Worm (Caenorhabditis elegans): ENCODE data around the gene xol-1.
A peak's percentile ranks its signal among the peaks of the same experiment; 100 is the strongest.

Gene xol-1

ce11 chrX:8021609-8022008, 19.5 kb upstream of the xol-1 start (continued):
- TF ChIP-seq F55B11.4 (tag; optimal IDR thresholded peaks at IDR 0.05; ENCODE audit: borderline replicate concordance, insufficient read depth) (no peak), aptf-3 (GFP tag; IDR thresholded peaks at IDR 0.05) (peak; percentile 76; the same call in 1 of the 2 replicates), C06A6.2 (GFP tag; conservative IDR thresholded peaks at IDR 0.05) (peak; percentile 65), dpff-1 (tag; optimal IDR thresholded peaks at IDR 0.05) (no peak), bed-1 (GFP tag; IDR thresholded peaks at IDR 0.05) (no peak), dox-1 (GFP tag; IDR thresholded peaks at IDR 0.05) (peak; percentile 54; the same call in 1 of the 2 replicates), ztf-26 (tag; optimal IDR thresholded peaks at IDR 0.05) (peak; percentile 7), lin-26 (GFP tag; IDR thresholded peaks at IDR 0.05) (peak; percentile 37; the same call in 1 of the 2 replicates), unc-130 (GFP tag; optimal IDR thresholded peaks at IDR 0.05) (no peak), dpl-1 (GFP tag; optimal IDR thresholded peaks at IDR 0.05) (no peak), egl-18 (GFP tag; IDR thresholded peaks at IDR 0.05) (no peak), egrh-3 (GFP tag; IDR thresholded peaks at IDR 0.05) (peak; percentile 13; the same call in 1 of the 2 replicates), D2030.7 (GFP tag; IDR thresholded peaks at IDR 0.05) (no peak), Y79H2A.3 (GFP tag; conservative IDR thresholded peaks at IDR 0.05) (no peak), nhr-120 (GFP tag; IDR thresholded peaks at IDR 0.05) (no peak), snpc-3.4 (tag; optimal IDR thresholded peaks at IDR 0.05) (no peak), hmg-1.2 (GFP tag; IDR thresholded peaks at IDR 0.05) (peak; percentile 54), cebp-2 (GFP tag; IDR thresholded peaks at IDR 0.05) (no peak), F22D6.2 (tag; optimal IDR thresholded peaks at IDR 0.05) (no peak), F37B4.10 (GFP tag; IDR thresholded peaks at IDR 0.05) (no peak), madf-6 (GFP tag; IDR thresholded peaks at IDR 0.05) (no peak), efl-1 (GFP tag; optimal IDR thresholded peaks at IDR 0.05) (no peak), B0019.2 (GFP tag; conservative IDR thresholded peaks at IDR 0.05) (no peak), tlf-1 (GFP tag; optimal IDR thresholded peaks at IDR 0.05) (peak; percentile 12), chd-7 (tag; optimal IDR thresholded peaks at IDR 0.05) (peak; percentile 82), akir-1 (GFP tag; optimal IDR thresholded peaks at IDR 0.05) (peak; percentile 16), aptf-2 (GFP tag; conservative IDR thresholded peaks at IDR 0.05) (no peak), lir-1 (GFP tag; conservative IDR thresholded peaks at IDR 0.05) (peak; percentile 16; the same call in 1 of the 2 replicates), rpc-1 (optimal IDR thresholded peaks at IDR 0.05) (no peak), rpc-1 (tag; optimal IDR thresholded peaks at IDR 0.05) (no peak), lsy-27 (tag; optimal IDR thresholded peaks at IDR 0.05; ENCODE audit: borderline replicate concordance, insufficient read depth) (no peak), attf-6 (GFP tag; IDR thresholded peaks at IDR 0.05) (no peak), nhr-179 (tag; optimal IDR thresholded peaks at IDR 0.05) (no peak), egl-44 (GFP tag; IDR thresholded peaks at IDR 0.05) (no peak), lag-1 (GFP tag; IDR thresholded peaks at IDR 0.05) (no peak), lin-40 (tag; optimal IDR thresholded peaks at IDR 0.05) (peak; percentile 67), K12H6.12 (tag; optimal IDR thresholded peaks at IDR 0.05) (peak; percentile 94), die-1 (tag; optimal IDR thresholded peaks at IDR 0.05) (no peak), lin-35 (GFP tag; optimal IDR thresholded peaks at IDR 0.05) (peak in 1 of 3 experiments; percentile 71), somi-1 (GFP tag; optimal IDR thresholded peaks at IDR 0.05) (peak; percentile 61), nhr-90 (tag; optimal IDR thresholded peaks at IDR 0.05) (no peak), atf-7 (tag; optimal IDR thresholded peaks at IDR 0.05) (peak; percentile 43), zfh-2 (GFP tag; conservative IDR thresholded peaks at IDR 0.05) (peak; percentile 93), mxl-1 (tag; optimal IDR thresholded peaks at IDR 0.05) (no peak), ceh-27 (GFP tag; optimal IDR thresholded peaks at IDR 0.05) (peak; percentile 33), ekl-4 (GFP tag; IDR thresholded peaks at IDR 0.05) (peak; percentile 61), snpc-4 (GFP tag; optimal IDR thresholded peaks at IDR 0.05) (no peak), snpc-4 (tag; optimal IDR thresholded peaks at IDR 0.05) (peak in 2 of 4 experiments; percentile 27 to 30), tbx-9 (tag; optimal IDR thresholded peaks at IDR 0.05; ENCODE audit: borderline replicate concordance) (no peak), tbp1 (GFP tag; optimal IDR thresholded peaks at IDR 0.05) (peak; percentile 12)

Measured in whole organism, young adult.